Fruit fly (Drosophila melanogaster): ENCODE data around the gene flw.

flw gene

DNA sequence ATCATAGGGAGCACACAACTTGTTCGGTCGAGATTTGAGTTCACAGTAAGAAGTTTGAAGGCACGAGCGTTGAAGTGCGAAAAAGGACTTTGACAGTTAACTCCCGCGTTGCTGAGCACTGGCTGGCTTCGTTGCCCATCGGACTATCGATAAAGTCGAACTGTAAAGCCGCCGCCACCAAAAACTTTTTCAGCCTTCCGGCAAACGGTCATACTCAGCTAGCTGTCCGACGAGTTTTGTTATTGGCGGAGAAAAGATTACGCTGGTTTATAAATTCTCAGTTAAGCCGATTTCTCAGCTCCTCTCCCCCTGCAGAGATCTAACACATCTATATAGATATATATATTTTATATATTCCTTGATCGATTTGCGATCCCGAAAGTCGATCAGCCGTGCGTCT is at the start of gene flw, which contains the start of gene Psf3:
TSS of gene flw (plus strand) at position 204 of the 400 bp plus-strand sequence.
TSS of gene Psf3 (minus strand) at position 105 of the 400 bp plus-strand sequence.
- TF ChIP-seq CG17801 (GFP tag; optimal IDR thresholded peaks at IDR 0.05; ENCODE audit: partially characterized antibody), result no peak

DNA sequence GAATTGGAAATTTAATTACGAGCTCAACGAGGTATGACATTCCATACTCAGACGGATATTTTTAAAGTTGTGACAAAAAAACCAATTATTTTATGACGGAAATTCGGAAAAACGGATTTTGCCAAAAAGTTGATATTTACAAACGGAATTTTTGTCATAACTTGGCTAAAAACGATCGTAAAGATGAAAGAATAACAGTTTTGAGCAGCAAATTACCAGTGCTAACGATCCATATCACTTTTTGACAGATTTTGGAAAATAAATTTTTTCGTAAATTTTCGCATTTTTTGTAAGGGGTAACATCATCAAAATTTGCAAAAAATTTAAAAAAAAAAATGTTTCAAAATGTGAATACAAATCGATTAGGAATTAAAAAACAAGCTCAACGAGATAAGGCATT is 45.3 kb upstream of the flw start:
- TF ChIP-seq CG17801 (GFP tag; optimal IDR thresholded peaks at IDR 0.05; ENCODE audit: partially characterized antibody), result no peak

DNA sequence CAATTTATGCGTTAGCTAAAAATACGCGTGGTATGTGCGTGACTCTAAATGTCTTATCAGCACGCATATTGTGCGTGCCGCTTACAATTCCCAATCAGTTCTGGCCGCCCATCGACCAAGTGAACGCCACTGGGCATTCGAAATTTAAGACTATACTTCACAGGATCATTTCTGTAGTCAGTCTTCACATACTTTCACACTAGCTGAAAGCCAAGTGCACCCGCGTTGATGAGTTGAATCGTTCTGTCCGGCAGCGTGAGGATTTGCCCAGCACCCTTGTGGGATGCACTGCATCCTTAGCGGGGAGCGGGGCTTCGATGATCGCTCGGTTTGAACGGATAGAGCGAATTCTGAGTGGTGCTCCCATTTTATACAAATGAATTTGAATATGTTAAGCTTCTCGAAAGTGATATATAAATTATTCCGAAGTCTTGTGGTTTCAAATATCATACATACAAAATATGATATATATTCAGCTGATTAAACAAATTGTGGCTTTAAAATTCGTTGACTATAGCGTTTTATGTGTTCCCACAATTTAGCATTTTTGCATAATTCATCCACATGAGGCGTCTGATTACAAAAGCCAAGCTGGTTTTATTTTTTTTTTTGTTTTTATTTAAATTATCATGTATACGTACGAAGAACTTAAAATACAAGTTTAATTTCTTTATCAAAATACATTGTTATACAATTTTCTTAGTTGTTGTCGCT is 37.6 kb upstream of the flw start:
- TF ChIP-seq CG17801 (GFP tag; optimal IDR thresholded peaks at IDR 0.05; ENCODE audit: partially characterized antibody), result peak; percentile 16

dm6 chrX:10362127-10362526 is 23.6 kb upstream of the flw start:
- TF ChIP-seq CG17801 (GFP tag; optimal IDR thresholded peaks at IDR 0.05; ENCODE audit: partially characterized antibody), result no peak

- peak; percentile 61 for TF ChIP-seq CG17801 (GFP tag; optimal IDR thresholded peaks at IDR 0.05; ENCODE audit: partially characterized antibody)
Observed at dm6 chrX:10362557-10363366, 23.0 kb upstream of the flw start.

DNA sequence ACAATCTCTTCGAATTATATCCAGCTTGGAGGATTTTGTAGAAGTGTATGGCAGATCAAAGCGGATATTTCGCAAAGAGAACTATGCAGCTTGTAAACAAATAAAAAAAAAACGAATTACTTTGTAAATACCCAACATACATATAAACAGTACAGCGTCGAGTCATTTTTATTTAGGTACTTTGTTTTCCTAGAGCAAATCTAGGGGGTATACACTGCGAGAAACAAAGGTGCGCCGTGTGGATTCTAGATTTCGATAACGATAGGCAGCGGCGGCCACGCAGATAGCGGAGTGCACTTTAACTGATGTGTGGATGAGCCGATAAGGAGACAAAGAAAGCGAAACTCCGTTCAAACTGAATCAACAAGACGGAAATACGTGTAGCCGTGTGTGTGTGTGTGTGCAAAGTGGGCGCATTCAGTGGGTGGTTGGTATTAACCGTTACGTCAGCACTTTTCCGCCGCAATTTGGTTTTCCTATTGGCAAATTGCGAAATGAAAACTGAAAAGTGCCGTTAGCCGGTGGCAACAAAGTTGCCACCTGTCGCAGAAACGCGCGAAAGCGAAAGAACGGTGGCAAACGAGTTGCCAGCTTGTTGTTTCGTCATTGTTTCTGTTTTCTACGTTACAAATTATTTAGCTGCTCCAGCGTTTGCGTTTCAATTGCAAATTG is 21.1 kb upstream of the flw start:
- no peak for TF ChIP-seq CG17801 (GFP tag; optimal IDR thresholded peaks at IDR 0.05; ENCODE audit: partially characterized antibody)

DNA sequence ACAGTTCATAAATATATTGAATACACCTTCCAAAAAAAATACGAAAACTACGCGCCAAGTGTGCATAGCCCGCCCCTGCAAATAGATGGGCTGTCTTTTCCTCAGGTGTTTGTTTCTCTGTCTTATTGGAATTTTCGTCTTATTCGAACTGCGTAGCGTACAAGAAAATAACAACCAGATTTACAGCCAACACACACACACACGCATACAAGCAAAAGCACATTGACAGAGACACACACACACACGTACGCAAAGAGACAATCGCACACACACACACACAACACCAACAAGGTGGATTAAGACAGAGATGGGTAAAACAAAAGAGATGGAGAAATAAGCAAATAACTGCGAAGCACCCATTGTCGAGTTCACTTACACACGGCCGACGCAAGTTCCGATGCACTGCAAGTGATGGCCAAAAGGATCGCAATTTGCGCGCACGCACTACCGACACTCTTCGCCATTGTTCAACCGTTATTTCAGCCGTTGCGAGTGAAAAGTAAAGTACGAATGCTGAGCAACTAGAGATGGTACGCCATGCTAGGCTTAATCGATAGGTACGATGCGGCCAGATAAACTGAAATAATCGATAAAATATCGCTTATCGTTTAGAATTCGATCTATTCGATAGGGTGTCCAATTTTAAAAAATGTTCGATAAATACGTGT is 19.9 kb upstream of the flw start:
- TF ChIP-seq CG17801 (GFP tag; optimal IDR thresholded peaks at IDR 0.05; ENCODE audit: partially characterized antibody), result peak; percentile 76

dm6 chrX:10367372-10367771 is 18.4 kb upstream of the flw start, which contains the start of gene CG32679:
TSS of gene CG32679 (minus strand) at chrX:10367472.
- no peak for TF ChIP-seq CG17801 (GFP tag; optimal IDR thresholded peaks at IDR 0.05; ENCODE audit: partially characterized antibody)

DNA sequence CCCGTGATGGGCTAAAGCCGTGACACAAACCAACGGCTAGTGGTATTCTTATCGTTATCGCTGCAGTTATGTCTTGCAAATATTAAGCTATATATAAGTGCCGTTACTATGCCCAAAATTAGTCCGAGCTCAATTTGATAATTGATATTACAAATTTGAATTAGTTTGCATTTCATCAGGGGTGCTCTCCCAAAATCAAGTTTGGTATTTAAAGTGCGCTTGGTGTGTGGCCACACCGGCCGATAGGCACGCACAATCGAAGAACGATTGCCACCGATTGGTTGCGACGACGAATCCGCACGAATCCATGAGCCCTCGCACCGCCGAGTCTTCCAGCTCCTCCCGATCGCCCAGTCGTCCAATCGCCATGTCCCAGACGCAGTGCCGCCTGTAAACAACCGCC is 18.0 kb upstream of the flw start, which contains the start of gene CG17841:
TSS of gene CG17841 (plus strand) at position 252 of the 403 bp plus-strand sequence.
- TF ChIP-seq CG17801 (GFP tag; optimal IDR thresholded peaks at IDR 0.05; ENCODE audit: partially characterized antibody), result peak; percentile 13

dm6 chrX:10369315-10369714 is 16.4 kb upstream of the flw start:
- no peak for TF ChIP-seq CG17801 (GFP tag; optimal IDR thresholded peaks at IDR 0.05; ENCODE audit: partially characterized antibody)

DNA sequence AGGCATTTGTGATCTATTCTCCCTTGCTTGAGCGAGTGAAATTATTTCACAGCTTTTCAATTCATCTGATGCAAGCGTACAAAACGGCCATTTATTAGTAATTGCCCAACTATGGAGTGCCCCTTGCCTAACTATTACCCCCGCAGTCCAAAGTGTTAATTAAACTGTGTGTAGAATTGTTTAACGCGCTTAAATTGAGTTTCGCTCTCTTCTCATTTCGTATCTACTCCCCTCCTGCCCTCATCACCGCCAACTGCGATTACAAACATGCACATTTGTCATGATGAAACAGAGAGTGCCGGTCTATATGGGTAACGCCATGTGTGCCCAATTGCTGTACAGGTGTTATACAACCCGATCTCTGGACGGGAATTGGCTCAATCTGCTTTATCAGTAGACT is 16.0 kb upstream of the flw start:
- no peak for TF ChIP-seq CG17801 (GFP tag; optimal IDR thresholded peaks at IDR 0.05; ENCODE audit: partially characterized antibody)

DNA sequence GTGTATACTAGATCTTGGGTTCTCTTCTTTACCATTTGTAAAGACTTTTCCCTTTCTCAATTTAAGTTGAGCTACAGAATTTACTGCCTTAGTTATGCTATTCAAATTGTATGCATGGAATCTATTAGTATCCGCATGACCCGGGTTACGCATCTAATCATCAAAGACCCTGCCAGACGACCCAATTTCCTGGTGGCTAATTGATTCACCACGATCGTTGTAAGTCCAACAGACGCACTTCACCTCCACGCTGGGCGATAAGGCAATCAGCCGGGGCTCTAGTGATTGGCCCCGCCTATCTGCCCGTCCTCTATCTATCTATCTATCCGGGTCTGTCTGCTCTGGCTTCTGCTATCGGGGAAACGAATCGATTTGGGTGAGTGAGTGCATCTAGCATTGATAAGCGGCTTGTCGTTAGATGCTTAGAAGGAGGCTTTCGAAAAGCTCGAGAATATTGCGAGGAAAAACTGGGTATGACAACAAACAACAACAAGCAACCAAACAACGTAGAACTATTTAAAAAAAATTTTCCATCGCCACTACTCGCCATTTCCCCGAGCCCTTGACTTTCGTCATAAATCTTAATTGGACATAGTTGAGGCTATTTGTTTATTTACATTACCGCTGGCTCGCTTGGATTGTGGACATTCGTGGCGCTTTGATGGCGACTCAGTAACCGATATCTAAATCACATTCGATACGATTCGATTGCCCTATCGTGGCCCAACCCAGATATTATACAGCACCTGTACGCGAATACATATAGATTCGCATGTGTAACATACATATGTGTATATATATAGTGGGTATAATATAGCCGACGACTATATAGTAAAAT is 15.3 kb upstream of the flw start:
- no peak for TF ChIP-seq CG17801 (GFP tag; optimal IDR thresholded peaks at IDR 0.05; ENCODE audit: partially characterized antibody)

DNA sequence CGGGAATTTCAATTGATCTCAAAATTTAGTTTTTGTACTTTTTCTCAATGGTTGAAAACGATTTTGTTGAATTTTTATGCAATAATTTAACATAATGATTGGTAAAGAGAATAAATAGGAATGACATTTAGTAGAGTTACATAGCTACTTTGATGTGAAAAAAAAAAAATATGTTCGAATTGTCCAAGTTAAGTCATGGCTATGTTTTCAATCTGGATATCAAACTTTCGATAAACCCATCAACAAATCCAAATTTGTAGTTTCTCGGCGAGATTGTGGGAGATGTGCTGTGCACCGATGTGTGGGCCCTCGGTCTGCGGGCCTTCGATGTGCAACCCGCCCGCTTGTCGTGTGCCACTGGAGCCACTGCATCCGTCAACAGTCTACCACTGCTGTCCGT is 10.5 kb upstream of the flw start, which contains the start of the genes CG32686 and CG2898:
TSS of gene CG32686 (minus strand) at position 101 of the 400 bp plus-strand sequence.
TSS of gene CG2898 (plus strand) at position 159 of the 400 bp plus-strand sequence.
- TF ChIP-seq CG17801 (GFP tag; optimal IDR thresholded peaks at IDR 0.05; ENCODE audit: partially characterized antibody), result no peak

DNA sequence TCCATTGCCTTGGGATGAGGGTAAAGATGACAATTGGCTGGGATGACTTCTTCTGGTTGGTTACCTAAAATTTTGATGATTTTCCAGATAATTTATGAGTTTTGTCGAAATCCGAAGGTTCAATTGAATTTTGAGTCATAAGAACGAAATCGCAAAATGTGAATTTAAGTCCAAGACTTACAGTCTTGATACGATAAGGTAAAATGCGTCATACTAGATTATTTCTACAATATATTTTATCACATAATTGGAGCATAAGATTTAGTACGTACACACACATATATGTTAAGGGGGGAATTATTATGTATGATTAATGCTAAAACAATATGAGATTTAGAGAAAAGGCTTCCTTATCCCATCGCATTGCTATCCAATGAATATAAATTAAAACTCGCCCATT is 4.5 kb upstream of the flw start, which contains the start of gene CG32681:
TSS of gene CG32681 (minus strand) at position 101 of the 400 bp plus-strand sequence.
- TF ChIP-seq CG17801 (GFP tag; optimal IDR thresholded peaks at IDR 0.05; ENCODE audit: partially characterized antibody), result no peak
